Fruit fly (Drosophila melanogaster) whole organism, embryonic: Measurements from ENCODE around the gene IntS9.

Experiments
- Ada2b ChIP-seq: fragments of 200-800 bp; sonication (Bioruptor generic); IDR thresholded peaks from 2 replicates; pipeline ENCODE4 v1.3.6; 2022; ENCODE audit warnings: missing biosample characterization, missing genetic modification characterization
- Adf1 ChIP-seq: fragments of 200-800 bp; sonication (Bioruptor generic); IDR thresholded peaks from 2 replicates; pipeline ENCODE4 v1.3.6; 2022; ENCODE audit warnings: missing biosample characterization, missing genetic modification characterization
- Asciz ChIP-seq: fragments of 200-800 bp; sonication (Bioruptor generic); optimal IDR thresholded peaks from 2 replicates; lab custom pipeline; 2017; ENCODE audit warnings: missing biosample characterization, mild to moderate bottlenecking, missing genetic modification characterization, missing genetic modification reagents
- Atf6 ChIP-seq: fragments of 200-800 bp; sonication (Bioruptor generic); IDR thresholded peaks from 2 replicates; pipeline ENCODE4 v1.3.6; 2022; ENCODE audit warnings: missing biosample characterization, missing genetic modification characterization
- CG10654 ChIP-seq: fragments of 200-800 bp; sonication (Bioruptor generic); optimal IDR thresholded peaks from 2 replicates; lab custom pipeline; 2016; ENCODE audit warnings: missing biosample characterization, missing genetic modification characterization
- CG11696 ChIP-seq: fragments of 200-800 bp; sonication (Bioruptor generic); IDR thresholded peaks from 2 replicates; pipeline ENCODE4 v1.3.6; 2022; ENCODE audit warnings: missing biosample characterization, missing genetic modification characterization
- CG12071 ChIP-seq: fragments of 200-800 bp; sonication (Bioruptor generic); optimal IDR thresholded peaks from 3 replicates; lab custom pipeline; 2018; ENCODE audit warnings: missing biosample characterization, mild to moderate bottlenecking, missing genetic modification characterization
- CG14441 ChIP-seq: fragments of 200-800 bp; sonication (Bioruptor generic); IDR thresholded peaks from 2 replicates; pipeline ENCODE4 v1.3.6; 2022; ENCODE audit warnings: missing biosample characterization, missing genetic modification characterization
- CG1602 ChIP-seq: fragments of 200-800 bp; sonication (Bioruptor generic); optimal IDR thresholded peaks from 3 replicates; lab custom pipeline; 2016; ENCODE audit warnings: missing biosample characterization, missing genetic modification characterization
- CG17385 ChIP-seq: fragments of 200-800 bp; sonication (Bioruptor generic); optimal IDR thresholded peaks from 3 replicates; lab custom pipeline; 2018; ENCODE audit warnings: missing biosample characterization, mild to moderate bottlenecking, missing genetic modification characterization
- CG17802 ChIP-seq: fragments of 200-800 bp; sonication (Bioruptor generic); optimal IDR thresholded peaks from 2 replicates; lab custom pipeline; 2018; ENCODE audit warnings: missing biosample characterization, mild to moderate bottlenecking, missing genetic modification characterization, moderate library complexity
- CG1792 ChIP-seq: fragments of 200-800 bp; sonication (Bioruptor generic); optimal IDR thresholded peaks from 2 replicates; lab custom pipeline; 2016; ENCODE audit warnings: missing biosample characterization, missing genetic modification characterization
- CG18619 ChIP-seq: fragments of 200-800 bp; sonication (Bioruptor generic); optimal IDR thresholded peaks from 3 replicates; lab custom pipeline; 2017; ENCODE audit warnings: missing biosample characterization, mild to moderate bottlenecking, missing genetic modification characterization
- CG2875 ChIP-seq: fragments of 200-800 bp; sonication (Bioruptor generic); optimal IDR thresholded peaks from 2 replicates; lab custom pipeline; 2017; ENCODE audit warnings: missing biosample characterization, mild to moderate bottlenecking, missing genetic modification characterization, missing genetic modification reagents
- CG31441 ChIP-seq: fragments of 200-800 bp; sonication (Bioruptor generic); IDR thresholded peaks from 2 replicates; pipeline ENCODE4 v1.3.6; 2022; ENCODE audit warnings: missing biosample characterization, missing genetic modification characterization
- CG3847 ChIP-seq: fragments of 200-800 bp; sonication (Bioruptor generic); IDR thresholded peaks from 2 replicates; pipeline ENCODE4 v1.3.6; 2022; ENCODE audit warnings: missing biosample characterization, missing genetic modification characterization
- CG43689 ChIP-seq: fragments of 200-800 bp; sonication (Bioruptor generic); IDR thresholded peaks from 2 replicates; pipeline ENCODE4 v1.3.6; 2022; ENCODE audit warnings: missing biosample characterization, missing genetic modification characterization
- CG5245 ChIP-seq: fragments of 200-800 bp; sonication (Bioruptor generic); optimal IDR thresholded peaks from 3 replicates; lab custom pipeline; 2016; ENCODE audit warnings: missing biosample characterization, missing genetic modification characterization
- CG6813 ChIP-seq: fragments of 200-800 bp; sonication (Bioruptor generic); optimal IDR thresholded peaks from 2 replicates; lab custom pipeline; 2017; ENCODE audit warnings: missing biosample characterization, missing genetic modification characterization, mild to moderate bottlenecking, moderate library complexity, missing genetic modification reagents
- CG7745 ChIP-seq: fragments of 200-800 bp; sonication (Bioruptor generic); optimal IDR thresholded peaks from 2 replicates; lab custom pipeline; 2018; ENCODE audit warnings: missing biosample characterization, mild to moderate bottlenecking, missing genetic modification characterization, moderate library complexity
- CG7839 ChIP-seq: fragments of 200-800 bp; sonication (Bioruptor generic); optimal IDR thresholded peaks from 3 replicates; lab custom pipeline; 2018; ENCODE audit warnings: missing biosample characterization, mild to moderate bottlenecking, missing genetic modification characterization, moderate library complexity
- CG8290 ChIP-seq, 3 experiments: fragments of 200-800 bp; sonication (Bioruptor generic); optimal IDR thresholded peaks; 2 replicates each; lab custom pipeline; 2016 to 2019; ENCODE audit warnings: missing biosample characterization in 3 of 3, missing genetic modification characterization in 3 of 3, mild to moderate bottlenecking in 2 of 3, moderate library complexity in 1 of 3
- CG9797 ChIP-seq: fragments of 200-800 bp; sonication (Bioruptor generic); optimal IDR thresholded peaks from 3 replicates; lab custom pipeline; 2018; ENCODE audit warnings: missing biosample characterization, mild to moderate bottlenecking, missing genetic modification characterization
- D19B ChIP-seq: fragments of 200-800 bp; sonication (Bioruptor generic); optimal IDR thresholded peaks from 2 replicates; lab custom pipeline; 2017; ENCODE audit warnings: missing biosample characterization, mild to moderate bottlenecking, missing genetic modification characterization
- Dref ChIP-seq: fragments of 200-800 bp; sonication (Bioruptor generic); IDR thresholded peaks from 2 replicates; pipeline ENCODE4 v1.3.6; 2022; ENCODE audit warnings: missing biosample characterization, missing genetic modification characterization
- Fer1 ChIP-seq: fragments of 200-800 bp; sonication (Bioruptor generic); optimal IDR thresholded peaks from 2 replicates; lab custom pipeline; 2017; ENCODE audit warnings: missing biosample characterization, mild to moderate bottlenecking, missing genetic modification characterization
- Fer3 ChIP-seq: fragments of 200-800 bp; sonication (Bioruptor generic); optimal IDR thresholded peaks from 2 replicates; lab custom pipeline; 2018; ENCODE audit warnings: missing biosample characterization, mild to moderate bottlenecking, missing genetic modification characterization, moderate library complexity
- Hey ChIP-seq: fragments of 200-800 bp; sonication (Bioruptor generic); optimal IDR thresholded peaks from 3 replicates; lab custom pipeline; 2018; ENCODE audit warnings: missing biosample characterization, mild to moderate bottlenecking, missing genetic modification characterization
- Hmr ChIP-seq: fragments of 200-800 bp; sonication (Bioruptor generic); optimal IDR thresholded peaks from 3 replicates; lab custom pipeline; 2017; ENCODE audit warnings: mild to moderate bottlenecking, missing biosample characterization, missing genetic modification reagents, missing genetic modification characterization
- Kr ChIP-seq: fragments of 200-800 bp; sonication (Bioruptor generic); optimal IDR thresholded peaks from 2 replicates; lab custom pipeline; 2017; ENCODE audit warnings: missing biosample characterization, mild to moderate bottlenecking, missing genetic modification characterization
- NFAT ChIP-seq: fragments of 200-800 bp; sonication (Bioruptor generic); IDR thresholded peaks from 2 replicates; pipeline ENCODE4 v1.3.6; 2022; ENCODE audit warnings: missing biosample characterization, missing genetic modification characterization
- NK7.1 ChIP-seq: fragments of 200-800 bp; sonication (Bioruptor generic); optimal IDR thresholded peaks from 3 replicates; lab custom pipeline; 2016; ENCODE audit warnings: missing biosample characterization, missing genetic modification characterization
- Nf-YA ChIP-seq: fragments of 200-800 bp; sonication (Bioruptor generic); IDR thresholded peaks from 2 replicates; pipeline ENCODE4 v1.3.6; 2022; ENCODE audit warnings: missing biosample characterization, missing genetic modification characterization
- Rx ChIP-seq: fragments of 200-800 bp; sonication (Bioruptor generic); IDR thresholded peaks from 2 replicates; pipeline ENCODE4 v1.3.6; 2022; ENCODE audit warnings: missing biosample characterization, missing genetic modification characterization
- Usf ChIP-seq: fragments of 200-800 bp; sonication (Bioruptor generic); optimal IDR thresholded peaks from 2 replicates; lab custom pipeline; 2017; ENCODE audit warnings: missing genotype, missing biosample characterization, missing genetic modification characterization
- cato ChIP-seq: fragments of 200-800 bp; sonication (Bioruptor generic); optimal IDR thresholded peaks from 2 replicates; lab custom pipeline; 2016; ENCODE audit warnings: missing biosample characterization, missing genetic modification characterization, borderline replicate concordance
- caup ChIP-seq: fragments of 200-800 bp; sonication (Bioruptor generic); optimal IDR thresholded peaks from 3 replicates; lab custom pipeline; 2017; ENCODE audit warnings: missing biosample characterization, mild to moderate bottlenecking, missing genetic modification characterization, moderate library complexity; ENCODE audit not compliant: severe bottlenecking
- crp ChIP-seq, 2 experiments: fragments of 200-800 bp; sonication (Bioruptor generic); optimal IDR thresholded peaks; 2 replicates in 1 of 2; 3 replicates in 1 of 2; lab custom pipeline; 2017; ENCODE audit warnings: missing biosample characterization in 2 of 2, missing genetic modification characterization in 2 of 2, mild to moderate bottlenecking in 1 of 2, moderate library complexity in 1 of 2
- fd96Cb ChIP-seq: fragments of 200-800 bp; sonication (Bioruptor generic); optimal IDR thresholded peaks from 2 replicates; lab custom pipeline; 2018; ENCODE audit warnings: missing biosample characterization, mild to moderate bottlenecking, missing genetic modification characterization, moderate library complexity
- grn ChIP-seq: fragments of 200-800 bp; sonication (Bioruptor generic); optimal IDR thresholded peaks from 3 replicates; lab custom pipeline; 2017; ENCODE audit warnings: missing biosample characterization, missing genetic modification characterization
- ken ChIP-seq: fragments of 200-800 bp; sonication (Bioruptor generic); IDR thresholded peaks from 3 replicates; pipeline ENCODE4 v1.3.6; 2022; ENCODE audit warnings: missing biosample characterization, missing genetic modification characterization
- klu ChIP-seq: fragments of 200-800 bp; sonication (Bioruptor generic); IDR thresholded peaks from 2 replicates; pipeline ENCODE4 v1.3.6; 2022; ENCODE audit warnings: missing biosample characterization, missing genetic modification characterization
- kni ChIP-seq: fragments of 200-800 bp; sonication (Bioruptor generic); optimal IDR thresholded peaks from 3 replicates; lab custom pipeline; 2017; ENCODE audit warnings: mild to moderate bottlenecking, missing biosample characterization, missing genetic modification reagents, missing genetic modification characterization
- knrl ChIP-seq: fragments of 200-800 bp; sonication (Bioruptor generic); IDR thresholded peaks from 3 replicates; pipeline ENCODE4 v1.3.6; 2022; ENCODE audit warnings: missing biosample characterization, missing genetic modification characterization; ENCODE audit not compliant: partially characterized antibody
- lmd ChIP-seq: fragments of 200-800 bp; sonication (Bioruptor generic); IDR thresholded peaks from 2 replicates; pipeline ENCODE4 v1.3.6; 2022; ENCODE audit warnings: missing biosample characterization, missing genetic modification characterization
- nau ChIP-seq: fragments of 200-800 bp; sonication (Bioruptor generic); optimal IDR thresholded peaks from 3 replicates; lab custom pipeline; 2017; ENCODE audit warnings: missing biosample characterization, mild to moderate bottlenecking, missing genetic modification characterization, missing genetic modification reagents
- ro ChIP-seq: fragments of 200-800 bp; sonication (Bioruptor generic); IDR thresholded peaks from 2 replicates; pipeline ENCODE4 v1.3.6; 2022; ENCODE audit warnings: missing biosample characterization, missing genetic modification characterization
- run ChIP-seq: fragments of 200-800 bp; sonication (Bioruptor generic); optimal IDR thresholded peaks from 3 replicates; lab custom pipeline; 2018; ENCODE audit warnings: missing biosample characterization, mild to moderate bottlenecking, missing genetic modification characterization
- unpg ChIP-seq: fragments of 200-800 bp; sonication (Bioruptor generic); optimal IDR thresholded peaks from 3 replicates; lab custom pipeline; 2018; ENCODE audit warnings: missing biosample characterization, mild to moderate bottlenecking, missing genetic modification characterization, moderate library complexity
- zf30C ChIP-seq: fragments of 200-800 bp; sonication (Bioruptor generic); optimal IDR thresholded peaks from 3 replicates; lab custom pipeline; 2018; ENCODE audit warnings: missing biosample characterization, mild to moderate bottlenecking, missing genetic modification characterization
- zfh1 ChIP-seq: fragments of 200-800 bp; sonication (Bioruptor generic); IDR thresholded peaks from 3 replicates; pipeline ENCODE4 v1.3.6; 2022; ENCODE audit warnings: missing biosample characterization, missing genetic modification characterization

The IntS9 gene

dm6 chr3L:16054095-16054494 is 51.3 kb downstream of the IntS9 start (continued):
- TF ChIP-seq D19B (GFP tag; lab: Kevin White, UChicago) (peak; percentile 26), fd96Cb (peak; percentile 51), zf30C (GFP tag; lab: Kevin White, UChicago) (no peak), Adf1 (no peak), CG8290 (GFP tag; optimal IDR thresholded peaks at IDR 0.05; lab: Kevin White, UChicago) (no peak), CG8290 (tag; optimal IDR thresholded peaks at IDR 0.05; lab: Kevin White, UChicago) (no peak), CG31441 (GFP tag; lab: Robert Waterston, UW) (peak; percentile 75), Dref (GFP tag; lab: Robert Waterston, UW) (no peak), klu (GFP tag; lab: Robert Waterston, UW) (no peak), CG7745 (tag; lab: Kevin White, UChicago) (no peak), CG7839 (tag; lab: Kevin White, UChicago) (peak; percentile 65), kni (GFP tag; lab: Kevin White, UChicago) (no peak), Usf (GFP tag; lab: Kevin White, UChicago) (no peak), CG11696 (GFP tag; lab: Robert Waterston, UW) (no peak), caup (GFP tag; lab: Kevin White, UChicago) (peak; percentile 13), NFAT (GFP tag; lab: Robert Waterston, UW) (no peak), cato (no peak), lmd (peak; percentile 63), CG6813 (GFP tag; lab: Kevin White, UChicago) (no peak), CG43689 (GFP tag; lab: Robert Waterston, UW) (no peak), Fer3 (peak; percentile 31), CG9797 (GFP tag; lab: Kevin White, UChicago) (no peak), CG5245 (GFP tag; lab: Kevin White, UChicago) (peak; percentile 8), Hmr (GFP tag; lab: Kevin White, UChicago) (peak; percentile 48), Kr (GFP tag; lab: Kevin White, UChicago) (no peak), CG2875 (no peak), Rx (no peak), NK7.1 (no peak), Ada2b (GFP tag; lab: Robert Waterston, UW) (no peak), Hey (tag; lab: Kevin White, UChicago) (no peak), run (tag; lab: Kevin White, UChicago) (peak; percentile 12), unpg (GFP tag; lab: Kevin White, UChicago) (peak; percentile 50), nau (GFP tag; lab: Kevin White, UChicago) (peak; percentile 2), ro (no peak), CG18619 (peak; percentile 42), CG12071 (GFP tag; lab: Kevin White, UChicago) (no peak), CG3847 (no peak), CG14441 (GFP tag; lab: Robert Waterston, UW) (no peak), knrl (GFP tag; lab: Robert Waterston, UW) (no peak), Fer1 (GFP tag; lab: Kevin White, UChicago) (peak; percentile 37), ken (GFP tag; lab: Robert Waterston, UW) (no peak), zfh1 (GFP tag; lab: Robert Waterston, UW) (no peak), CG1602 (GFP tag; lab: Kevin White, UChicago) (peak; percentile 25), Asciz (GFP tag; lab: Kevin White, UChicago) (peak; percentile 61), grn (GFP tag; lab: Kevin White, UChicago) (no peak), crp (GFP tag; optimal IDR thresholded peaks at IDR 0.05; lab: Kevin White, UChicago) (no peak), Atf6 (peak; percentile 11; the same call in 1 of the 2 replicates), CG10654 (GFP tag; lab: Kevin White, UChicago) (no peak), CG1792 (GFP tag; lab: Kevin White, UChicago) (no peak), CG17802 (tag; lab: Kevin White, UChicago) (no peak), Nf-YA (no peak), CG17385 (GFP tag; lab: Kevin White, UChicago) (peak; percentile 31)
